Worm (Caenorhabditis elegans) whole organism, L4/young adult: ENCODE measurements around the gene dhs-11.

Source experiments
- W03F9.2 ChIP-seq: fragments of 150-350 bp; optimal IDR thresholded peaks from 2 replicates; lab custom pipeline; 2014; ENCODE audit warnings: missing biosample characterization, missing genetic modification characterization
- him-1 ChIP-seq: sonication (generic microtip); optimal IDR thresholded peaks from 2 replicates; lab custom pipeline; 2016; ENCODE audit warnings: missing genotype, missing genetic modification reagents, missing genetic modification characterization, missing compliant biosample characterization

DNA sequence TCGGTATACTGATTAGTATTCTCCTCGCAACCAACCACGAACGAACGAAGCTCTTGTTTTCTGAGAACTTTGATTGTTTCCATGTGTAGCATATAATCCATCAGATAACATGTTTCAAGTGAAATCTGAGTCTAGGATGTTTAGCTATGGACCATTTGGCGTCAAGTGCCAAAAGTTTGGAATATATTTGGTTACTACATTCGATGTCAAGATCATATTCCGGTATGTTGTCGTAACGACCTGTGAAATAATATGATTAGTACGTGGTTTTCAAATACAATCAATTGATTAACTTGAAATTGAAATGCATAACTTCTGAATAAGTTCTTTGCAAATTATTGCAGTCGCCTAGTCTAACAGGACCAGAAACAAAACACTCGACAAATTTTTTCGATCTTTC is 48.4 kb upstream of the dhs-11 start, which contains the start of gene Y39A1A.17:
- TF ChIP-seq him-1 (tag; lab: Kevin White, UChicago), result no peak
- no peak for TF ChIP-seq W03F9.2
